Fruit fly (Drosophila melanogaster) whole organism, prepupa: ENCODE results near the gene CG33764.

ENCODE experiments used
- Blimp-1 ChIP-seq: fragments of 200-800 bp; sonication (Bioruptor generic); optimal IDR thresholded peaks from 3 replicates; lab custom pipeline; 2017; ENCODE audit warnings: missing biosample characterization, missing genetic modification characterization, mild to moderate bottlenecking, moderate library complexity, missing genetic modification reagents
- CG10631 ChIP-seq: fragments of 200-800 bp; sonication (Bioruptor generic); optimal IDR thresholded peaks from 2 replicates; lab custom pipeline; 2016; ENCODE audit warnings: missing biosample characterization, missing genetic modification characterization
- CG11762 ChIP-seq: fragments of 200-800 bp; sonication (Bioruptor generic); optimal IDR thresholded peaks from 3 replicates; lab custom pipeline; 2016; ENCODE audit warnings: missing biosample characterization, missing genetic modification characterization; ENCODE audit not compliant: insufficient read depth
- CG11902 ChIP-seq: fragments of 200-800 bp; sonication (Bioruptor generic); optimal IDR thresholded peaks from 3 replicates; lab custom pipeline; 2016; ENCODE audit warnings: missing biosample characterization, missing genetic modification characterization
- CG15336 ChIP-seq: fragments of 200-800 bp; sonication (Bioruptor generic); IDR thresholded peaks from 2 replicates; pipeline ENCODE4 v1.3.6; 2022; ENCODE audit warnings: missing biosample characterization, missing genetic modification characterization
- CG1621 ChIP-seq: fragments of 200-800 bp; sonication (Bioruptor generic); optimal IDR thresholded peaks from 3 replicates; lab custom pipeline; 2018; ENCODE audit warnings: missing biosample characterization, mild to moderate bottlenecking, missing genetic modification characterization
- CG3032 ChIP-seq: fragments of 200-800 bp; optimal IDR thresholded peaks from 2 replicates; lab custom pipeline; 2019; ENCODE audit warnings: missing biosample characterization, mild to moderate bottlenecking, missing genetic modification characterization, moderate library complexity
- CG32006 ChIP-seq: fragments of 200-800 bp; sonication (Bioruptor generic); optimal IDR thresholded peaks from 3 replicates; lab custom pipeline; 2017; ENCODE audit warnings: missing biosample characterization, mild to moderate bottlenecking, missing genetic modification characterization
- CG3919 ChIP-seq: fragments of 200-800 bp; sonication (Bioruptor generic); optimal IDR thresholded peaks from 3 replicates; lab custom pipeline; 2016; ENCODE audit warnings: missing biosample characterization, missing genetic modification characterization
- CG4318 ChIP-seq: fragments of 200-800 bp; sonication (Bioruptor generic); optimal IDR thresholded peaks from 3 replicates; lab custom pipeline; 2017; ENCODE audit warnings: missing biosample characterization, mild to moderate bottlenecking, missing genetic modification characterization
- CG6163 ChIP-seq: fragments of 200-800 bp; sonication (Bioruptor generic); IDR thresholded peaks from 3 replicates; pipeline ENCODE4 v1.3.6; 2022; ENCODE audit warnings: missing biosample characterization, missing genetic modification characterization
- CG6854 ChIP-seq: fragments of 200-800 bp; sonication (Bioruptor generic); optimal IDR thresholded peaks from 2 replicates; lab custom pipeline; 2017; ENCODE audit warnings: missing biosample characterization, mild to moderate bottlenecking, missing genetic modification characterization
- CG7368 ChIP-seq: fragments of 200-800 bp; sonication (Bioruptor generic); optimal IDR thresholded peaks from 3 replicates; lab custom pipeline; 2016; ENCODE audit warnings: missing biosample characterization, missing genetic modification characterization
- CG8119 ChIP-seq: fragments of 200-800 bp; sonication (Bioruptor generic); IDR thresholded peaks from 3 replicates; pipeline ENCODE4 v1.3.6; 2022; ENCODE audit warnings: missing biosample characterization, missing genetic modification characterization
- CG8319 ChIP-seq: fragments of 200-800 bp; sonication (Bioruptor generic); optimal IDR thresholded peaks from 3 replicates; lab custom pipeline; 2016; ENCODE audit warnings: missing biosample characterization, missing genetic modification characterization
- CG9139 ChIP-seq: fragments of 200-800 bp; sonication (Bioruptor generic); optimal IDR thresholded peaks from 3 replicates; lab custom pipeline; 2017; ENCODE audit warnings: missing biosample characterization, mild to moderate bottlenecking, missing genetic modification characterization
- Eip78C ChIP-seq: fragments of 200-800 bp; sonication (Bioruptor generic); peaks from one replicate; lab custom pipeline; 2016; ENCODE audit warnings: missing biosample characterization, missing genetic modification characterization
- Ets96B ChIP-seq: fragments of 200-800 bp; optimal IDR thresholded peaks from 2 replicates; lab custom pipeline; 2019; ENCODE audit warnings: missing biosample characterization, mild to moderate bottlenecking, missing genetic modification characterization, moderate library complexity
- Hr39 ChIP-seq: fragments of 200-800 bp; sonication (Bioruptor generic); optimal IDR thresholded peaks from 2 replicates; lab custom pipeline; 2016; ENCODE audit warnings: missing biosample characterization, missing genetic modification characterization
- Lpt ChIP-seq: fragments of 200-800 bp; sonication (Bioruptor generic); optimal IDR thresholded peaks from 3 replicates; lab custom pipeline; 2016; ENCODE audit warnings: missing biosample characterization, missing genetic modification characterization
- OdsH ChIP-seq: fragments of 200-800 bp; sonication (Bioruptor generic); optimal IDR thresholded peaks from 3 replicates; lab custom pipeline; 2016; ENCODE audit warnings: missing biosample characterization, missing genetic modification characterization
- Smox ChIP-seq: fragments of 200-800 bp; sonication (Bioruptor generic); optimal IDR thresholded peaks from 3 replicates; lab custom pipeline; 2016; ENCODE audit warnings: missing biosample characterization, missing genetic modification characterization
- Sox102F ChIP-seq: fragments of 200-800 bp; sonication (Bioruptor generic); optimal IDR thresholded peaks from 2 replicates; lab custom pipeline; 2016; ENCODE audit warnings: missing biosample characterization, mild to moderate bottlenecking, missing genetic modification characterization
- Sox14 ChIP-seq: fragments of 200-800 bp; sonication (Bioruptor generic); optimal IDR thresholded peaks from 3 replicates; lab custom pipeline; 2016; ENCODE audit warnings: missing biosample characterization, missing genetic modification characterization
- achi ChIP-seq: fragments of 200-800 bp; sonication (Bioruptor generic); optimal IDR thresholded peaks from 3 replicates; lab custom pipeline; 2016; ENCODE audit warnings: missing biosample characterization, missing genetic modification characterization
- cyc ChIP-seq: fragments of 200-800 bp; sonication (Bioruptor generic); optimal IDR thresholded peaks from 3 replicates; lab custom pipeline; 2016; ENCODE audit warnings: missing biosample characterization, missing genetic modification characterization
- dac ChIP-seq: fragments of 200-800 bp; sonication (Bioruptor generic); optimal IDR thresholded peaks from 2 replicates; lab custom pipeline; 2017; ENCODE audit warnings: missing biosample characterization, mild to moderate bottlenecking, missing genetic modification characterization
- dsx ChIP-seq: fragments of 200-800 bp; optimal IDR thresholded peaks from 3 replicates; lab custom pipeline; 2019; ENCODE audit warnings: missing biosample characterization, mild to moderate bottlenecking, missing genetic modification characterization, moderate library complexity; ENCODE audit not compliant: poor library complexity, severe bottlenecking
- eg ChIP-seq: fragments of 200-800 bp; sonication (Bioruptor generic); IDR thresholded peaks from 3 replicates; pipeline ENCODE4 v1.3.6; 2022; ENCODE audit warnings: missing biosample characterization, missing genetic modification characterization
- esn ChIP-seq: fragments of 200-800 bp; sonication (Bioruptor generic); optimal IDR thresholded peaks from 2 replicates; lab custom pipeline; 2016; ENCODE audit warnings: missing biosample characterization, mild to moderate bottlenecking, missing genetic modification characterization, moderate library complexity
- fkh ChIP-seq: fragments of 200-800 bp; sonication (Bioruptor generic); optimal IDR thresholded peaks from 3 replicates; lab custom pipeline; 2017; ENCODE audit warnings: missing biosample characterization, mild to moderate bottlenecking, missing genetic modification characterization, moderate library complexity
- net ChIP-seq: fragments of 200-800 bp; sonication (Bioruptor generic); optimal IDR thresholded peaks from 3 replicates; lab custom pipeline; 2016; ENCODE audit warnings: missing biosample characterization, missing genetic modification characterization
- spab ChIP-seq: fragments of 200-800 bp; sonication (Bioruptor generic); optimal IDR thresholded peaks from 2 replicates; lab custom pipeline; 2017; ENCODE audit warnings: missing biosample characterization, mild to moderate bottlenecking, missing genetic modification characterization, missing genetic modification reagents
- svp ChIP-seq: fragments of 200-800 bp; sonication (Bioruptor generic); peaks from one replicate; lab custom pipeline; 2016; ENCODE audit warnings: missing biosample characterization, missing genetic modification characterization
- topi ChIP-seq: fragments of 200-800 bp; sonication (Bioruptor generic); optimal IDR thresholded peaks from 3 replicates; lab custom pipeline; 2016; ENCODE audit warnings: missing biosample characterization, missing genetic modification characterization

The CG33764 gene

DNA sequence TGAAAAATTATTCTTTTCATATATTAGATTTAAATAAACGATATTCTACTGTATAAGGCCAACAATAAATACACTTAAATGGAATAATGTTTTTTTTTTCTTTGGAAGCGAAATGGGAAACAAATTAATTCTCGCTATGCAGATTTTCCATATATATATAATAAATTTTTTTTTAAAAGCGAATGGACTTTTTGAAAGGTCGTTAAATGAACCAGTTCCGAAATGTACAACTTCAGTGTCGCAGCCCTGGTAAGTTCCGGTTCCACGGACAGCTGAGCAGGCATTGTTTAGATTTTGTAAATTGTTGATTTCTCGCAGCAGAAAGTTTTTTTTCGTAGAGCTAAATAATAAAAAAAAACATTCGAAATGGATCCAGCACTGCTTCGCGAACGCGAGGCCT, 19.5 kb upstream of the CG33764 start, which contains the start of gene TfIIEbeta:
TfIIEbeta (plus strand) TSS at position 255 of the 400 bp plus-strand sequence.
- TF ChIP-seq CG3919 (GFP tag; lab: Kevin White, UChicago) (peak; percentile 9), Sox102F (GFP tag; lab: Kevin White, UChicago) (no peak), achi (GFP tag; lab: Kevin White, UChicago) (no peak), CG8119 (GFP tag; lab: Robert Waterston, UW) (peak; percentile 46; the same call in 1 of the 3 replicates), fkh (GFP tag; lab: Kevin White, UChicago) (peak; percentile 38), CG6163 (GFP tag; lab: Robert Waterston, UW) (0 out of 3 replicates have a peak, but pooled peaks have one; percentile 33), CG3032 (peak; percentile 10), Eip78C (GFP tag; lab: Kevin White, UChicago) (peak; percentile 80), CG15336 (GFP tag; lab: Robert Waterston, UW) (peak; percentile 53; the same call in 1 of the 2 replicates), CG4318 (GFP tag; lab: Kevin White, UChicago) (no peak), esn (GFP tag; lab: Kevin White, UChicago) (peak; percentile 18), spab (GFP tag; lab: Kevin White, UChicago) (no peak), svp (GFP tag; lab: Kevin White, UChicago) (peak; percentile 72), CG6854 (peak; percentile 17), dsx (peak; percentile 45), Sox14 (peak; percentile 37), eg (GFP tag; lab: Robert Waterston, UW) (peak; percentile 64; the same call in 2 of the 3 replicates)

DNA sequence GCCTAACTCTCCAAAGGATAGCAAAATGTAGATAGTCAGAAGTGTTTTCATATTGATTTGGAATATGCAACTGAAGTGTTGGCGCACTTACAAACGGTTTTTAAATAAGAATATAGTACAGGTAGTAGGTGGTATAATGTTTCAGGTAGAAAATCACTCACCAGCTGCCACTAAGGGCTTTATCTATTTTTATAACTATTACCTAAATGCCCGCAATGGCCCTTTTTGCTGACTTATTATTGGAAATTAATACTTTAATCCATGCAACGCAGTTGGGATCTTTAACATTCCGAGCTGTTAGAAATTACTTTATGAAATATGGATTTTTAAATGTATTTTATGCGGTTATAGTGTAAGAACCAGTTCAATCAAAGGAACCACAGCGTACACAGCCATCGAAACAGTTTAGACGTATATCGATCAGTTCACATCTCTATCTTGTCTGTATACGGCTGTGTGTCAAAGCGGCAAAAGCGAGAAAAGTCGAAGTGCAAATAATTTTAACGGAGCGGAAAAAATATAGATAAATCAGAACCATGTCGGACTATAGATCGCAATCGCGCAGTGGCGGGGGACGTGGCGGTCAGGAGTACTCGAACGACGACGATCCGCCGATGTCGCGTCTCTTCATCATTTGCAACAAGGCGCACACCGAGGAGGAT, 16.3 kb upstream of the CG33764 start, which contains the start of the genes srw and CG1316:
srw (minus strand) TSS at position 51 of the 662 bp plus-strand sequence.
CG1316 (plus strand) TSS at position 424 of the 662 bp plus-strand sequence.
- TF ChIP-seq Sox14 (peak; percentile 6), esn (GFP tag; lab: Kevin White, UChicago) (peak; percentile 12), topi (no peak), CG1621 (tag; lab: Kevin White, UChicago) (peak; percentile 53)

dm6 chr3L:4282627-4283026, 15.3 kb upstream of the CG33764 start, which contains the start of gene CG11583:
Gene CG11583, minus strand, starts transcription at chr3L:4282817.
- no peak for TF ChIP-seq CG10631 (GFP tag; lab: Kevin White, UChicago)
- no peak for TF ChIP-seq CG11762 (GFP tag; lab: Kevin White, UChicago)
- no peak for TF ChIP-seq Smox (GFP tag; lab: Kevin White, UChicago)
- peak; percentile 49 for TF ChIP-seq esn (GFP tag; lab: Kevin White, UChicago)
- no peak for TF ChIP-seq OdsH (GFP tag; lab: Kevin White, UChicago)
- TF ChIP-seq CG11902, result no peak
- TF ChIP-seq CG1621 (tag; lab: Kevin White, UChicago), result peak; percentile 82
- TF ChIP-seq, all 60 proteins: peak for 2

DNA sequence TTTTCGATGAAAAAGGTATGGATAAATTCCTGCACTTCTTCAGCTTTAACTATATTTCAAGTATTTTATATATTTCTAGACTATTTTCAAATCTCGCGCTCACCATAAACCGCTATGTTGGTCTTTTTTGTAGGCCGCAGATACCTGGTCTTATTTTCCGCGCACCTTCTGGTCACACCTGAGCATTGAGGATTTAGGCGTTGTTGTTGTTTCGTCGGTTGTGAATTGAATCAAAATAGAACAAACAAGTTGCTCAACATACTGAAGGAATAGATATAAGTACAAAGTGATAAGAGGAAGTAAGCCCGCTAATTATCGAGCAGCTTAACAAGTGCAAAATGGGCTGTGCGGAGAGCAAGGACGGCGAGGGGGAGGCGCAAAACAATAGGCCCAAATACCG, 10.5 kb upstream of the CG33764 start, which contains the start of gene Ctl1:
Ctl1 (plus strand) TSS at position 167 of the 400 bp plus-strand sequence.
- TF ChIP-seq Hr39 (GFP tag; lab: Kevin White, UChicago), result no peak
- TF ChIP-seq esn (GFP tag; lab: Kevin White, UChicago), result no peak
- TF ChIP-seq CG8319 (GFP tag; lab: Kevin White, UChicago), result no peak
- TF ChIP-seq spab (GFP tag; lab: Kevin White, UChicago), result no peak
- no peak for TF ChIP-seq Lpt (GFP tag; lab: Kevin White, UChicago)
- TF ChIP-seq Ets96B (tag; lab: Kevin White, UChicago), result no peak
- no peak for TF ChIP-seq cyc (GFP tag; lab: Kevin White, UChicago)
- no peak for TF ChIP-seq CG32006 (GFP tag; lab: Kevin White, UChicago)
- no peak for TF ChIP-seq CG8119 (GFP tag; lab: Robert Waterston, UW)
- no peak for TF ChIP-seq net (GFP tag; lab: Kevin White, UChicago)
- no peak for TF ChIP-seq fkh (GFP tag; lab: Kevin White, UChicago)
- TF ChIP-seq CG9139 (GFP tag; lab: Kevin White, UChicago), result no peak
- TF ChIP-seq eg (GFP tag; lab: Robert Waterston, UW), result no peak
- no peak for TF ChIP-seq CG7368 (GFP tag; lab: Kevin White, UChicago)
- TF ChIP-seq dac (GFP tag; lab: Kevin White, UChicago), result no peak
- no peak for TF ChIP-seq Smox (GFP tag; lab: Kevin White, UChicago)
- TF ChIP-seq Blimp-1 (GFP tag; lab: Kevin White, UChicago), result no peak
- TF ChIP-seq dsx, result no peak
